Worm (Caenorhabditis elegans): ENCODE measurements around the gene mxl-1.

- no peak for TF ChIP-seq flt-1 (GFP tag; IDR thresholded peaks at IDR 0.05)
- no peak for TF ChIP-seq ref-1 (GFP tag; conservative IDR thresholded peaks at IDR 0.05)
- TF ChIP-seq med-1 (GFP tag; optimal IDR thresholded peaks at IDR 0.05; ENCODE audit: insufficient read depth): no peak
These were observed 27.2 kb upstream of the mxl-1 start, which contains the start of gene cyp-29A2 for ce11 chrV:11217394-11217793.

All from whole organism, midembryonic.